Worm (Caenorhabditis elegans) whole organism, L2 larva: ENCODE measurements around the gene unc-47.

ENCODE experiments used
- Y55F3AM.14 ChIP-seq: fragments of 200-800 bp; sonication (Bioruptor generic); optimal IDR thresholded peaks from 2 replicates; lab custom pipeline; 2018; ENCODE audit warnings: mild to moderate bottlenecking, missing genetic modification characterization, missing compliant biosample characterization
- ZK546.5 ChIP-seq: sonication (generic microtip); optimal IDR thresholded peaks from 2 replicates; lab custom pipeline; 2017; ENCODE audit warnings: missing biosample characterization, missing genetic modification characterization
- blmp-1 ChIP-seq: sonication (generic microtip); optimal IDR thresholded peaks from 2 replicates; lab custom pipeline; 2017; ENCODE audit warnings: missing genetic modification characterization, mild to moderate bottlenecking, missing compliant biosample characterization, antibody characterized with exemption, moderate library complexity; ENCODE audit not compliant: insufficient read depth
- ceh-16 ChIP-seq: fragments of 150-350 bp; optimal IDR thresholded peaks from 2 replicates; lab custom pipeline; 2014; ENCODE audit warnings: missing biosample characterization, missing genetic modification characterization
- egl-27 ChIP-seq: sonication (generic microtip); optimal IDR thresholded peaks from 3 replicates; lab custom pipeline; 2017; ENCODE audit warnings: missing biosample characterization, missing genetic modification reagents, missing genetic modification characterization
- gmeb-1 ChIP-seq: fragments of 150-350 bp; optimal IDR thresholded peaks from 2 replicates; lab custom pipeline; 2014; ENCODE audit warnings: missing biosample characterization, missing genetic modification characterization
- nhr-10 ChIP-seq: sonication (generic microtip); optimal IDR thresholded peaks from 2 replicates; lab custom pipeline; 2017; ENCODE audit warnings: missing biosample characterization, missing genetic modification characterization
- nhr-23 ChIP-seq: fragments of 150-350 bp; optimal IDR thresholded peaks from 2 replicates; lab custom pipeline; 2014; ENCODE audit warnings: missing biosample characterization, missing genetic modification reagents, missing genetic modification characterization
- nhr-237 ChIP-seq: fragments of 150-350 bp; optimal IDR thresholded peaks from 2 replicates; lab custom pipeline; 2014; ENCODE audit warnings: missing biosample characterization, missing genetic modification characterization
- unc-62 ChIP-seq: fragments of 150-350 bp; optimal IDR thresholded peaks from 2 replicates; lab custom pipeline; 2014; ENCODE audit warnings: missing biosample characterization, missing genetic modification reagents, missing genetic modification characterization
- zag-1 ChIP-seq: fragments of 150-350 bp; optimal IDR thresholded peaks from 2 replicates; lab custom pipeline; 2014; ENCODE audit warnings: missing biosample characterization, missing genetic modification characterization

DNA sequence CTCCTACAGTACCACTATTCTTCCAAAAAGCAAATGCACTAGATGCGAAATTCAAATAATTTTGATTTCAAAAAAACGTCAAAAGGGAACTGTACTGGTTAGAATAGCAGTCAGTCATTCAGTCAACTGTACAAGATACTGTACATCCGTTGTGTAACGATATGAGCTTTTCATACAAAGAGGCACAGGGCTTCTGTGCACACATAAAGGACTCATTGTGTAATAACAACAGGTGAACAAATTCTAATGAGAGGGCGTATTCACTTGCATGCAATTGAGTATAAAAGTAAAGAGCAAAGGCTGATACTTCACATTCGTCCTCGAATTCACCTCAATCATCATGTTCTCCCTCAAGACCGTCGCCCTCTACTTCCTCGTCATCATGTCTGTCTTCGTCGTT, 11.4 kb upstream of the unc-47 start, which contains the start of gene dod-6:
- no peak for TF ChIP-seq egl-27 (tag; lab: Kevin White, UChicago)
- no peak for TF ChIP-seq gmeb-1
- TF ChIP-seq unc-62 (GFP tag; lab: Kevin White, UChicago) = no peak
- no peak for TF ChIP-seq blmp-1
- no peak for TF ChIP-seq nhr-23
- TF ChIP-seq ZK546.5 (tag; lab: Kevin White, UChicago) = no peak
- TF ChIP-seq zag-1 (tag; lab: Kevin White, UChicago) = no peak
- TF ChIP-seq nhr-10 (tag; lab: Kevin White, UChicago) = no peak
- TF ChIP-seq nhr-237 = no peak
- no peak for TF ChIP-seq ceh-16 (tag; lab: Kevin White, UChicago)
- TF ChIP-seq Y55F3AM.14 (GFP tag; lab: Kevin White, UChicago) = no peak
